Worm (Caenorhabditis elegans) whole organism, L4/young adult: ENCODE results near the gene F14H8.4.

ENCODE experiments used
- W03F9.2 ChIP-seq: fragments of 150-350 bp; optimal IDR thresholded peaks from 2 replicates; lab custom pipeline; 2014; ENCODE audit warnings: missing biosample characterization, missing genetic modification characterization
- dao-5 ChIP-seq: sonication (generic microtip); optimal IDR thresholded peaks from 2 replicates; lab custom pipeline; 2016; ENCODE audit warnings: missing genotype, missing genetic modification characterization, moderate library complexity, missing compliant biosample characterization
- him-1 ChIP-seq: sonication (generic microtip); optimal IDR thresholded peaks from 2 replicates; lab custom pipeline; 2016; ENCODE audit warnings: missing genotype, missing genetic modification reagents, missing genetic modification characterization, missing compliant biosample characterization

Gene F14H8.4

DNA sequence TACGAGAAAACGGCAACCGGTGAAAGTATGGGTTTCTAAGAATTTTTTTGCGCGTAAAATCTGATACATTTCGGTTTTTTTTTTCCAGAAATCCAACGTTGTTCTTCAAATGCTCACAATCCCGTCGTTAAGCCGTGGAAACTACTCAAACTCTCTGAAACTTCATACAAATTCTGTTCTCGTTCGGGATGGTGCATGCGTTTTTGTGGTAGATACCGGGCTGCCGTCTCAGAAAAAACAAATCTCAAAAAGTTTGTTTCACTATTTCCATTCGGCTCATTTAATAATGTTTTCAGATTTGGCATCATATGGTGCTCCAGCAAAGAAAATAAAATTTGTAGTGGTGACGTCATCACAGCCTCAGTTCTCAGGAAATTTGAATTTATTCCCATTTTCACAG lies 31.1 kb downstream of the F14H8.4 start:
- no peak for TF ChIP-seq W03F9.2 (tag; lab: Kevin White, UChicago)
- no peak for TF ChIP-seq dao-5
- TF ChIP-seq him-1 (tag; lab: Kevin White, UChicago), result no peak

DNA sequence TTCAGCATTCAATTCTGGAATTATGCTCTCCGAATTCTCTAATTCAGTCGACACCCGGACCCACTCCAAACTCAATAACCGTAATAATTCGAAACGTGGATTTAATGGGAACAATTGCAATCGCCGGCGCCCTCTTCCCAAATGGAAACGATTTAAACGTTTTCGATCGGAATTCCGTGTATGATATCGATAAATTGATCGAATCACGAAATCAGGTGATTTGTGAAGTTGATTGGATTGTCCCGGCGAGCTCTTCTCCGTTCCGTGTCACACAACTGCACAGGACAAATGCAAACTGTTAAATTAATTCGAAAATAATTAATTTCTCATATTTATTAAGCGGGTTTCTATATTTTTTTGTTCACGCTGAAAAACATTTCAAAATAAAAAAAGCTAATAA lies 32.2 kb downstream of the F14H8.4 start, which contains the start of gene C25D7.16:
Gene C25D7.16, plus strand, starts transcription at position 301 of the 400 bp plus-strand sequence.
- no peak for TF ChIP-seq dao-5
- TF ChIP-seq him-1 (tag; lab: Kevin White, UChicago), result no peak

DNA sequence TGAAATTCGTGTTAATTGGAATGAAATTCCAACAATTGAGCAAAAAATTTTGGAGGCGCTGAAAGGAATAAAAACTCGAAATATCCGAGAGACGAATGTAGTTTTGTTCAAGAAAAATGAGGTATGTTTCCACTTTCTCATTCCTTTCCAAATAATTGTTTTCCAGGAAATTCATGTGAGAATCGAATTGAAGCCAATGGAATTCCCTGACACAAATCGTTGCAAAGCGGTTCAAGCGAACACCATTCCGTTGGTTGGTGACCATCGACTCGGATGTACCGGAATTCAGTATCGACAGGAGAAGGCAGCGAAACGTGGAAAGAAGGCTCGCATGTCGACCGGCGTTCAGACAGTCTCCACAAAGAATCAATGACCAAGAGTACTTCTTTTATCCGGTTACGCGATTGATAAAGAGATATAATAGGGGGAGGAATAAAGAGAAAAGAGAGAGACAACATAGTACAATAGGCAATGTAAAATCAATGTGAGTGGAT lies 32.7 kb downstream of the F14H8.4 start:
- no peak for TF ChIP-seq him-1 (tag; lab: Kevin White, UChicago)
- no peak for TF ChIP-seq dao-5

DNA sequence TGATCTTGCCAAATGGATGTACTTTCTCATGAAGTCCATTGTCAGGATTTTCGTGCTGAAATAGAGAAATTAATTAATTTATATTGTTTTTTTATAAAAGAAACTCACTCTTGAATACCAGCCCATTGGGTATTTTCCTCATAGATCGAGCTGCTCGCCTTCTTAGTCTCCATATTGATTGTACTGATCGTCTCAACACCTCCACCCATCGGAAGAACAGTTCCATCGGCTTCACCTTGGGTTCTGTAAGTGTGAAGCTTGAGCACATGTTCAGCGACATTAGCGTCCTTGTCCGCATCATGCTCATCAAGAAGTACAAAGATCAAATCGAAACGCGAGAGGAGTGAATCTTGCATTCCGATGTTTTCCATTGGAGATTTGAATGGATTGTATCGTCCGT lies 34.1 kb downstream of the F14H8.4 start:
- no peak for TF ChIP-seq him-1 (tag; lab: Kevin White, UChicago)
- no peak for TF ChIP-seq W03F9.2 (tag; lab: Kevin White, UChicago)
- TF ChIP-seq dao-5, result no peak

DNA sequence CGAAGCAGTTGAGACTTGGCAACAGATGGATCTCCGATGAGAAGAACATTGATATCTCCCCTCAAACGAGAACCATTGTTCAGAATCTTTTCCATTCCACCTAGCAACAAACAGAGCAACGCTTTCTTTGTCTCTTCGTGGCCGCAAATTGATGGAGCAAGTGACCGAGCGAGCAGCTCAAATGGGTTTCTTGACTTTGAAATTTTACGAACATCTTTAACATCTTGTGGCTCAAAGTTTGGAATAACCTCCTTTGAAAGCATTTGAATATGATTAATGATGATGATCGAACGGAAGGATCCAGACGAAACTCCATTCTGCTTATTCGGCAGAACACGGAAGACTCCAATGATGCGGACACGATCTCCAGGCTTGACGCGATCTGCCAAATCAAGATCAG lies 34.8 kb downstream of the F14H8.4 start:
- no peak for TF ChIP-seq dao-5
- TF ChIP-seq W03F9.2 (tag; lab: Kevin White, UChicago), result no peak
- no peak for TF ChIP-seq him-1 (tag; lab: Kevin White, UChicago)

DNA sequence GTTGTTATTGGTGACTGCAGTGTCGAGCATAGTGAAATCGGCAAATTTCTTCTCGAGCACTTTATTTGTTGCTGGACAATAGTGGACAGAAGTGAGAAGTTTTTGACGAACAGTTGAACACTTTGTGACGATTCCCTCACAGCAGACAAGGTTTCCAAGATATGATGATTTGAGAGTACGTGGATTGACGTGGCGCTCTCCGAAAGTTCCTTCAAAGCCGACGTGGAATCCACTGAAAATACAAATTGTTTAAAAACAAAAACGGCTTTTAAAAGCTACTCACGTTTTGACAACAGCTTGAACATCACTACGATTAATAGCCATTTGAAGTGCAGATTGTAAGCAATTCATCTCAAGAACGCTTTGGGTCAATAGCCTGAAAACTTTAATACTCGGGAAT lies 35.3 kb downstream of the F14H8.4 start:
- no peak for TF ChIP-seq dao-5
- TF ChIP-seq him-1 (tag; lab: Kevin White, UChicago), result no peak
- TF ChIP-seq W03F9.2 (tag; lab: Kevin White, UChicago), result no peak

DNA sequence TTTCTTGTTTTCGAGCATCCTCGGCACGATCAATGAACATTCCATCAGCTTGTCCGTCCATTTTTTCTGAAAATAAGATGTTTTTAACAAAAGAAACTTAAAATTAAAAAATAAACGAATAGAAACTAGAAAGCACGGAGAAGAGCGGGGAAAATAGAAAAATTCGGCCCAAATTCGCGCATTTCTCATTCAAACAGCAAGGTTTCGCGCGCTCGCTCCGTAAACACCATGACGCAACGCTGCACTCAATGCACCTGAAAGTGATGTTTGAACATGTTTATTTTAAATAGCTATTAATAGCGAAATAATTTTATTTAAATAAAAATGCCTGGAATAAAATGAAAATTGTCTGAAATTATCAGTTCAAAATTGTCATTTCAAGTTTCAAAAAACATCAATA lies 35.9 kb downstream of the F14H8.4 start, which contains the start of the genes mcm-3 and C25D7.15:
Gene mcm-3, minus strand, starts transcription at position 66 of the 400 bp plus-strand sequence.
Gene C25D7.15, plus strand, starts transcription at position 275 of the 400 bp plus-strand sequence.
- TF ChIP-seq W03F9.2 (tag; lab: Kevin White, UChicago), result peak; percentile 32
- no peak for TF ChIP-seq dao-5
- TF ChIP-seq him-1 (tag; lab: Kevin White, UChicago), result no peak

DNA sequence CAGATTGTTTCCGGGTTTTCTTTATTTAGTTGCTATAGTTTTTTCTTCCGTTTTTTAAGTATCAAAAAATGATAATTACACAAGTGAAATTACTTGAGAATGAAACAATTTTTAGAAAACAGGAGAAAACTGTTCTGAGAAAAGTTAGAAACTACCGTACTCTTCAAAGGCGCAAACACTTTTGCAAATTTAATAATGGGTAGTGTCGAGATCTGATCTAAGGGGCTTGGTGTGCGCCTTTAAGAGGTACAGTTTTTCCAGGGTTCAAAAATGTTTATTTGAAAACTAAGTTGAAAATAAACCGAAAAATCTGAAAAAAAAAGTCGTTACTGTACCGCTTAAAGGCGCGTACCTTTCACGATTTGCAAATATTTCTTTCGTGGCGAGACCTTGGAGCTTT lies 37.0 kb downstream of the F14H8.4 start:
- TF ChIP-seq dao-5, result no peak
- TF ChIP-seq W03F9.2 (tag; lab: Kevin White, UChicago), result no peak
- TF ChIP-seq him-1 (tag; lab: Kevin White, UChicago), result no peak

DNA sequence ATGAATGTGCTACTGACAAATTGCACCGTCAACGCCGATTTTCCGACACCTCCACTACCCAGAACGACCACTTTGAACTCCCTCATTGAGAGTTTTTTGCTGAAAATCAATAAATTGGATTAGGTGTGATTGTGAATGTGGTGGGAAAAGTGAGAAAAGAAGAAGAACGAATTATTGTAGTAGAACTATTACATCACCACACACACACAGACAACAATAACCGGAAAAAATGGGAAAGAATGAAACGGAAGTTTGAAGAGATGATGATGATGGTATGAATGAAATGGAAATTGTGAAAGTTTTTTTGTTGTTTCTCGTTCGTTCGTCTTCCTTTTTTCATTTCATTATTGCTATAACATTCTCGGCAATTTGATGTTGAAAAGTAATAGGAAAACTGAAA lies 40.3 kb downstream of the F14H8.4 start, which contains the start of gene rap-2:
Gene rap-2, minus strand, starts transcription at position 101 of the 400 bp plus-strand sequence.
- TF ChIP-seq him-1 (tag; lab: Kevin White, UChicago), result no peak
- TF ChIP-seq W03F9.2 (tag; lab: Kevin White, UChicago), result no peak
- no peak for TF ChIP-seq dao-5

DNA sequence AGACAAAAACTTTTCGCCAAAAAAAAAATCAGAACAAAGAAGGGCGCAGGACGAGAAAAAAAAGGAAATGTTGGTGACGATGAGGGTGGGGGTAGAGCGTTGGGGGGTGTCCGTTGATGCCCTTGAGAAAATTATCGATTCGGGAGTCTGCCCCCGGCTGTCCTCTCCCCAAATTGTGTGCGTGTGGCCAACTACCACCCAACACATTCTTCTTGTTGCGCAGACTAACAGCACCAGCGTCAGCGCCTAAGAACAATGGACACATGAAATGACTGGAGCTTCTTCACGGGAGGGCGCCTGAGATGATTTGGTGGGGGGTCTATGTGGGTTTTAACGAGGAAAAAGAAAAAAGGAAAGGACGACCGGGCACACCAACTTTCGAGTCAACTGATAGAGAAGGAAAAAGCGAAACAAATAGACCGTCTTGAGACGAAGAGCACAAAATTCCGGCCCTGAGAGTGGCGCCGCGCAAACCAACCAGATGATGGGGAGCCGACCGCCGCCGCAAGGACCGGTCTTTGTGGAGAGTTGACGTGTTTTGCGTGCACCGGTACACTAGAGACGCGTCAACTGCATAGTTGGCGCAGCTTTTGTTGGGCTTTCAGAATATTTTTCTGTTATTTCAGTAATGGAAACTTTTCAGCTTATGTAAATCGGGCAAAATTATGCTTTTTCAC lies 41.6 kb downstream of the F14H8.4 start, which contains the start of gene C25D7.9:
Gene C25D7.9, plus strand, starts transcription at position 68 of the 677 bp plus-strand sequence.
- TF ChIP-seq him-1 (tag; lab: Kevin White, UChicago) (no peak), dao-5 (no peak), W03F9.2 (tag; lab: Kevin White, UChicago) (no peak)

DNA sequence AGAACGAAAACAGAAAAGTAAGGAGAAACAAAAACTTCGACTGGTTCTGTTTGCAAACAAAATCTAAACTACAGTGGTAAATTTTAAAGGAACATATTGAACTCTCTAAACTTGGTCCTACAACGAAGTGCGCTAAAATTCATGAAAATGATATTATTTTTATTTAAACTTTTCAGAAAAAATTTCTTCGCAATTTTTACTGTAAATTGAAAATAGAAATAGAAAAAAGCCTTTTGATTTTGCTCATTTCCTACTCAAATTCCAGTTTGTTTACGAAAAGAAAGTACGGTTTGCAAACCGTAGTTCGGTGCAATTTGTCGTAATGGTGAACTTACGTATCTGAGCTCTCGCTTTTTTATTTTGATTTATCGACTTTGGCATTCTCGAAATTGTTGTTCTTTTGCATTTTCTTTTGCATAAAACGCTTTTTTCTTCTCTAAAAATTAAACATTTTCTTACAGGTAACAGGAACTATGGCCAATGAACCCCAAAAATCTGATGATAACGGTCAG lies 42.2 kb downstream of the F14H8.4 start, which contains the start of gene otub-1:
Gene otub-1, plus strand, starts transcription at position 462 of the 512 bp plus-strand sequence.
- no peak for TF ChIP-seq him-1 (tag; lab: Kevin White, UChicago)
- no peak for TF ChIP-seq W03F9.2 (tag; lab: Kevin White, UChicago)
- no peak for TF ChIP-seq dao-5

DNA sequence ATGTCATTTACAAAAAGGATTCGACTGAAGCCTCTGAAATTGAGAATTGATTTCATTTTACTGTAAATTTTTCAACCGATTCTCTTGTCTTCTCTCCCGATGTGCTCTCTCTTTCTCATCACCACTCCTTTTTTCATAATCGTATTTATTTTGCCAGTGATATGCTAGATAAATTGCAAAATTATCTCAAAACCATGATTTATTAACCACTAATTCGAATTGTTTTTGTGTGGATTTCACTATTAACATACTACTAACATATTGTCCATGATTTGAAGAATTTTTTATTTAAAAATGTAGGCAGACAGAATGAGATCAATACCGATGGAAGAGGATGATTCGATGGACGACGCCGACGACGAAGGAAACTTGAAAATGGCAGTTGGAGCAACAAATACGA lies 43.5 kb downstream of the F14H8.4 start, which contains the start of gene C25D7.10:
Gene C25D7.10, plus strand, starts transcription at position 301 of the 400 bp plus-strand sequence.
- no peak for TF ChIP-seq W03F9.2 (tag; lab: Kevin White, UChicago)

DNA sequence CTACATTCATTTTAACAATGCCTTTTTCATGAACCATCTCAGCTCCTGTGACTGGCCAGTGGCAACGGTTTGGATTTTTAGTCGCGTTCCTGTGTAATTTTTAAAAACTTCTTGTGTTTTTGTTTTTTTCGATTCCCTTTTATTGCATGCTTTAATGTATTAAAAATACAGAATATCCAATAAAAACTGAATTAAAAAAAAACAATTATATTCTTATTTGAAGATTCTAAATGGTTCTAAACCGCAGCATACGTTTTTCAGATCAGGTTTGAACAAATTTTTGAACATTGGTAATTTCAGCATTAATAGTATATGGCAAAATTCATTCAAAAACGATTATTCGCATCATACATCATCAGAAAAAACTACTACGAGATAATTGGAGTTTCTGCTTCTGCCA lies 44.7 kb downstream of the F14H8.4 start, which contains the start of gene dnj-3:
Gene dnj-3, plus strand, starts transcription at position 301 of the 400 bp plus-strand sequence.
- no peak for TF ChIP-seq W03F9.2 (tag; lab: Kevin White, UChicago)
- no peak for TF ChIP-seq him-1 (tag; lab: Kevin White, UChicago)
- TF ChIP-seq dao-5, result no peak

DNA sequence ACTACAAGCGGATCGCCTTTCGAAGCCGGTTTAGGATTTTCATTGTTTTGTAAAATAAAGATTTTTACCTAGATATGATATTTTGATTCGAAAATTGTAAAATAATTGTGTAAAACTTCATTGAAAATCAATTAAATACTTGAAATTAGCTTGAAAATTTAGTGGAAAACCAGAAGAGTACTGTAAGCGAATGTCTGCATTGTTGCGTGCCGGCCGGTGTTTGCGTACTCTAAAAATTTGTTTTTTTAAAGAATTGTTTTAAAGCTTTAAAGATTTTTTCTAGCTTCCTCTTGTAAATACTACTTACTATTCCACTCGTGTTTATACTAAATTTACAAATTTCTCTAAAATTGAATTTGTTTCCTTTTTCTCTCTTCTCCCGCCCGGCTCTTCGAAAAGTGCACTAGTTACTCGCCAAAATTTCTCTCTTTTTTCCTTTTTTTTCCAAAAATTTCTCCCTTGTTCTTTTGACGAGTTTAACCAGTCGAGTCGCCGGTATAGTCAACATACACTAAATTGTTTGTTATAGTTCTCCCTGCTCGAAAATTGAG lies 45.9 kb downstream of the F14H8.4 start:
- TF ChIP-seq dao-5, result no peak
- TF ChIP-seq W03F9.2 (tag; lab: Kevin White, UChicago), result no peak
- TF ChIP-seq him-1 (tag; lab: Kevin White, UChicago), result no peak
